Fruit fly (Drosophila melanogaster) whole organism, embryonic: ENCODE measurements around the gene Prtl99C.

ENCODE experiments used
- CG11085 ChIP-seq: fragments of 200-800 bp; sonication (Bioruptor generic); IDR thresholded peaks from 2 replicates; pipeline ENCODE4 v1.3.6; 2022; ENCODE audit warnings: missing biosample characterization, missing genetic modification characterization
- CG16815 ChIP-seq: fragments of 200-800 bp; sonication (Bioruptor generic); optimal IDR thresholded peaks from 3 replicates; lab custom pipeline; 2017; ENCODE audit warnings: missing biosample characterization, mild to moderate bottlenecking, missing genetic modification characterization
- CG30431 ChIP-seq: fragments of 200-800 bp; sonication (Bioruptor generic); optimal IDR thresholded peaks from 2 replicates; lab custom pipeline; 2017; ENCODE audit warnings: missing biosample characterization, missing genetic modification characterization
- CG3065 ChIP-seq: fragments of 200-800 bp; sonication (Bioruptor generic); optimal IDR thresholded peaks from 2 replicates; lab custom pipeline; 2016; ENCODE audit warnings: missing biosample characterization, missing genetic modification characterization
- CG31365 ChIP-seq: fragments of 200-800 bp; sonication (Bioruptor generic); optimal IDR thresholded peaks from 2 replicates; lab custom pipeline; 2018; ENCODE audit warnings: missing biosample characterization, mild to moderate bottlenecking, missing genetic modification characterization
- CG7928 ChIP-seq: fragments of 200-800 bp; sonication (Bioruptor generic); optimal IDR thresholded peaks from 2 replicates; lab custom pipeline; 2017; ENCODE audit warnings: missing biosample characterization, mild to moderate bottlenecking, missing genetic modification characterization
- Doc3 ChIP-seq: fragments of 200-800 bp; sonication (Bioruptor generic); IDR thresholded peaks from 3 replicates; pipeline ENCODE4 v1.3.6; 2022; ENCODE audit warnings: missing biosample characterization, missing genetic modification characterization; ENCODE audit not compliant: partially characterized antibody
- ERR ChIP-seq: fragments of 200-800 bp; sonication (Bioruptor generic); optimal IDR thresholded peaks from 2 replicates; lab custom pipeline; 2016; ENCODE audit warnings: missing biosample characterization, missing genetic modification characterization
- Poxn ChIP-seq: fragments of 200-800 bp; sonication (Bioruptor generic); IDR thresholded peaks from 2 replicates; pipeline ENCODE4 v1.3.6; 2022; ENCODE audit warnings: missing biosample characterization, missing genetic modification characterization
- dati ChIP-seq: fragments of 200-800 bp; sonication (Bioruptor generic); IDR thresholded peaks from 2 replicates; pipeline ENCODE4 v1.3.6; 2022; ENCODE audit warnings: missing biosample characterization, missing genetic modification characterization
- h ChIP-seq: fragments of >200 bp; optimal IDR thresholded peaks from 2 replicates; lab custom pipeline; 2017

DNA sequence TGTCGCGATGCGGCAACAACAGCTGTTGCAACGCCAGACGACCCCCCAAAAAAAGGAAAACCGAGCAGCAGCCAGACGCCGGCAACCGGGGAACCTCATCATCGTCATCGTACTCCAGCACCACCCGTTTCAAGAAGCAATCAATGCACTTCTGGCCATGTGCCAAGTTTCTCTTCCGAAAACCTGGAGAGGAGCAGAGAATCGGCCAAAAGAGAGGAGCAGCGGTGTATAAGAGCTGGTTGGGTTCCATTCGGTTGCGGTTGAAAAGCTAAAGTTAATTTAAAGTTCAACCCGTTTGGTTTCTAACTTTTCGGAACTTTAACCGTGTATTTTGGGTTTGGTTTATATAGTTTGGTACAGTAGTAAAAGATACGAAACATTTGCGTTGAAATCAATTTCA, 40.5 kb downstream of the Prtl99C start:
- TF ChIP-seq ERR: no peak
- no peak for TF ChIP-seq h
- no peak for TF ChIP-seq CG7928
- TF ChIP-seq Poxn: no peak
- TF ChIP-seq CG31365 (tag; lab: Kevin White, UChicago): no peak
- no peak for TF ChIP-seq CG16815
- no peak for TF ChIP-seq Doc3
- TF ChIP-seq dati (GFP tag; lab: Robert Waterston, UW): no peak
- TF ChIP-seq CG11085: no peak
- no peak for TF ChIP-seq CG30431
- TF ChIP-seq CG3065 (GFP tag; lab: Kevin White, UChicago): no peak
